Fruit fly (Drosophila melanogaster) S2 (cell line): ENCODE results near the gene tadr.

ENCODE experiments used
- CG8478 ChIP-seq: fragments of >200 bp; optimal IDR thresholded peaks from 2 replicates; lab custom pipeline; 2018
- CTCF ChIP-seq, 2 experiments: fragments of >200 bp; optimal IDR thresholded peaks; 2 replicates each; lab custom pipeline; 2018

Gene tadr

DNA sequence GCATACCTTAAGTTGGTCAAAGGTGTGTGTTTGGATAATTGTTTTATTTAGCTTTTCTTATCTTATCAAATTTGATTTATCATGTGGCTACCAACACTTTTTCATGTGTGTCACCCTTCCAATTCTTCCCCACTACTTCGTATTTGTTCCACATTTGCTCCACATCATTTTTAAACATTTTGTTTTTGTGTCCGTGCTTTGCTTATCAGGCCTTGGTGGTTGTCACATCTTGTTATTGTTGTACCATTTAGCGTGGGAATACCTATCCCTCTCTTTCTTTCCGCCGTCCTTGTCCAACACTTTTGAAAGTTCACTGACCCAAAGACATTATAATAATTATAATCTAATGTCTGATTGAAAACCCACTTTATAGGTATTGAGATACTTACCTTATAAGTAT is 21.6 kb upstream of the tadr start:
- TF ChIP-seq CTCF (optimal IDR thresholded peaks at IDR 0.05; lab: Kevin White, UChicago) = no peak
- no peak for TF ChIP-seq CG8478 (lab: Kevin White, UChicago)

DNA sequence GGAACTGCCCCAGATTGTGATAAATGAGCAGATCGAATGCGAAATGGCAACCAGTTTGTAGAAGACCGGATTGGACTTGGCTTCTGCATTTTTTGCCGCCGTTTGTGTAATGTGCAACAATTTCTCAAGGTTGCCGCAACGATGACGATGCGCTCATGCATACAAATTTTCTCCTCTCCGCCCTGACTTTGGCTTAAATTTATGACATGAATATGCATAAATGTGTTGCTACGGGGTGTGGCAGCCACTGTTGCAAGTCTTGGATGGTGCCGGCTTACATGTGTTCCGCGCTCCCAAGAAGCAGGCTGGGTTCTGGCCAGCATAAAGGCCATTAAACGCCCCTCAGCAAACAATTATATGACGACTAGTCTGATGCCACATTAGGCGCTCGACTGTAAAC is 13.6 kb upstream of the tadr start:
- no peak for TF ChIP-seq CTCF (optimal IDR thresholded peaks at IDR 0.05; lab: Kevin White, UChicago)
- TF ChIP-seq CG8478 (lab: Kevin White, UChicago) = no peak

- TF ChIP-seq CTCF (optimal IDR thresholded peaks at IDR 0.05; lab: Kevin White, UChicago) (no peak), CG8478 (lab: Kevin White, UChicago) (no peak)
Observed at dm6 chr2L:21062611-21063010, 12.6 kb upstream of the tadr start.

- TF ChIP-seq CG8478 (lab: Kevin White, UChicago) = no peak
- TF ChIP-seq CTCF (optimal IDR thresholded peaks at IDR 0.05; lab: Kevin White, UChicago) = no peak
Observed at dm6 chr2L:21065889-21066288, 9.3 kb upstream of the tadr start.

dm6 chr2L:21067137-21067536 is 8.1 kb upstream of the tadr start:
- no peak for TF ChIP-seq CTCF (optimal IDR thresholded peaks at IDR 0.05; lab: Kevin White, UChicago)
- TF ChIP-seq CG8478 (lab: Kevin White, UChicago) = no peak

DNA sequence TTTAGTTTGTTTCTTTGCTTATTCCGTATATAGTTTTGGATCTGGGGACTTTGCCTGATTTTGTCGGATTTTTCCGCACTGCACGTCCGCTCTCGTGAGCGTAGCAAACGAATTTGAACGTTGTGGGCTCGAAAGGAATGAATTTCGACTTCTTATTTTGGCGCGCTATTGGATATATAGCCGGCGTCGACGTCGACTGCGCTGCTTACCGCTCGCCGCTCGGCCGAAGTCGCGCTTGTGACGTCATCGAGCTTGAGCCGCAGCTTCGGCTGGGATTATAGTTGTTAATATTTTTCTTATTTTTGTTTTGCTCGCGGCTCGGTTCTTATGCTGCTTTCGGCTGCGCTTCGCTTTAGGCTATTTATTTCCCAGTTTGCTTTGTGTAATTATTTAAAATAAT is 5.4 kb upstream of the tadr start:
- TF ChIP-seq CTCF (optimal IDR thresholded peaks at IDR 0.05; lab: Kevin White, UChicago) (no peak), CG8478 (lab: Kevin White, UChicago) (no peak)

dm6 chr2L:21070825-21071224 is 4.4 kb upstream of the tadr start:
- no peak for TF ChIP-seq CG8478 (lab: Kevin White, UChicago)
- TF ChIP-seq CTCF (optimal IDR thresholded peaks at IDR 0.05; lab: Kevin White, UChicago) = no peak

DNA sequence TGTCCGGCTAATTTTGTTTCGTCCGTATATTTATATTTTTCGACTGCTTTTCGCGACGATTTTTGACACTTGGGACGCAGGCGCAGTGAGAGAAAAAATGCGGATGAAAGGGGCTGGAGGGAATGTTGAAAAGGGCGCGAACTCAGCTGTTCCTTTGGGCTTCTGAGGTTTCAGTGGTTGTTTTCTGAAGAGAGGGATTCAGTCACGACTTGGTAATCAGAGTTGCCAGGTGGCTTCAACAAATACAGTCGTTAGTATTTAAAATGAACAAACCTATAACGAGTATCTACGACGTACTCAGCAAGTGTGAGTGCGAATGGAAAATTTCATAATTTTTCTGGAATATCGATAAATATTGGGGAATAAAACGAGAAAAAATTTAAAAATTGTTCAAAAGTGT is 3.8 kb upstream of the tadr start, which contains the start of gene CG9265:
CG9265 (minus strand) TSS at position 68 of the 400 bp plus-strand sequence.
- TF ChIP-seq CTCF (optimal IDR thresholded peaks at IDR 0.05; lab: Kevin White, UChicago) (no peak), CG8478 (lab: Kevin White, UChicago) (no peak)

- TF ChIP-seq CG8478 (lab: Kevin White, UChicago) (no peak), CTCF (optimal IDR thresholded peaks at IDR 0.05; lab: Kevin White, UChicago) (no peak)
Observed at dm6 chr2L:21072389-21072788, 2.8 kb upstream of the tadr start.

dm6 chr2L:21073300-21073699 is 1.9 kb upstream of the tadr start:
- TF ChIP-seq CG8478 (lab: Kevin White, UChicago) (no peak), CTCF (optimal IDR thresholded peaks at IDR 0.05; lab: Kevin White, UChicago) (no peak)

- TF ChIP-seq CTCF (optimal IDR thresholded peaks at IDR 0.05; lab: Kevin White, UChicago) (no peak), CG8478 (lab: Kevin White, UChicago) (no peak)
Observed at dm6 chr2L:21073818-21074217, 1.4 kb upstream of the tadr start.

DNA sequence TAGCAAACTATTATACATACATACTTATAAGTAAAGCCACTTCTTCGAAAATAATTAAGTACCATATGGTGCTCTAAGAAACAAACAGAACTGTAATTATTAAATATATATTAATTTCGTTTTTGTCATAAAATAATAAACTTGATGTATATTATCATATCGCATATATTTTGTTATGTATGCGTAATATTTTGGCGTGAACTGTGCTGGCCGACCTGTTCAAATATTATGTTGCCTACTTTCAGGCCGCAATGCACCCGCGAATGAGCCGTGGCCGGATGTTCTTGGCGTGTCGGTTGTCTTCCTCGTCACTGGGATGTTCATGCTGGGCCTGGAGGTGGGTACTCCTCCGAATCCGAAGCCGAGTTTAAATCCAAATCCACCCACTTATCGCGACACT is 2.6 kb downstream of the tadr start:
- TF ChIP-seq CTCF (optimal IDR thresholded peaks at IDR 0.05; lab: Kevin White, UChicago) (no peak), CG8478 (lab: Kevin White, UChicago) (no peak)

DNA sequence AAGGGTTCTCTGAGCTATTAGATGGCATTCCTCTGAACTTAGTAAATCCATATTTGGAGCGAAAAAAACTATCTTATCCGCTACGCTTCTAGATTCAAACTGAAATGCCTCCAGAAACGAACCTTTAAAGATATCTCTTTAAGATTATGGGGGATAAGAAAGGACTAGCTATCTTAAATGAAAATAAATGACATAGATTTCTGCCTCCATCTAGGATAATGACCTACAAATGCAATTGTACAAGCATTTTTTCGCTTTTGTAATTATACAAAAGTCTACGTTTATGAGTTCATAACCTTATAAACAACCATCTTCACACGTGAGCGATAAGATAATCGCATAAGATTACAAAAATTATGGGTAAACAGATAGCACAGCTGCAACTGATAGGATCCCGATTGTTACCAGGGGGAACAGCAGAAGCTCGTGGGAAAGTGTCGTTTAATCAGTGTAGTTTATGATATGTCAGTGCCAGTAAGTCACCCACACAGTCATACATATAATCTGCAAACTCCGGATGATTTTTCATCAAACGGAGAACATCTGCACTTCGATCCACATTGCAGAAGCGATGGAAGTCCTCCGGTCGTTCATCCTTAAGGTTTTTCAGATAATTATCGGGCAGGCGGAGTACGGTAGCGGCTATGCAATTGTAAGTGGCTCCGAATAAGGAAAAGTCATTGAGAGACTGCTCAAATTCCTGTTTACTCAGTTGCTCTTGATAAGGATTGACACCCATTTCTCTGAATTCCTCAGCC is 7.4 kb downstream of the tadr start, which contains the start of gene CG33511:
CG33511 (minus strand) TSS at position 51 of the 758 bp plus-strand sequence.
- TF ChIP-seq CG8478 (lab: Kevin White, UChicago) = no peak
- TF ChIP-seq CTCF (optimal IDR thresholded peaks at IDR 0.05; lab: Kevin White, UChicago) = no peak

dm6 chr2L:21084268-21084667 is 9.1 kb downstream of the tadr start, which contains the start of gene CG33510:
Gene CG33510, minus strand, starts transcription at chr2L:21084326.
- TF ChIP-seq CG8478 (lab: Kevin White, UChicago) = no peak

DNA sequence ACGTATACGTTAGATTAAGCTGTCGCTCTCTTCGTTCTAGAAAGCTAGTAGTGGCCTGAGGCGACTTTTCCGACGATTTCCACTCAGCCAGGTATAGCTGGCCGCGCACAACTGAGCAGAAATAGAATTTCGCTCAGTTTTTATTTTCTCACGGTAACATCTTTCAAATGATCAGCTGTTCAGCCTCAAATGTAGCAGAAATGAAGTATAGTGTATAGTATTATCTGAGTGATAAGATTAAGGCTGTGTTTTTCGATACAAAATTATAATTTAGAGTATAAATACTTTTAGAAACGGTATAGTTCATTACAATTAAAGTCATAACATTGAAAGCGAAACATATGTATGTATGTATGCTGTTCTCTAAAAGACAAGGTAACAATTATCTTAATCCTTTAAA is 11.2 kb downstream of the tadr start, which contains the start of gene CG33509:
CG33509 (minus strand) TSS at position 101 of the 400 bp plus-strand sequence.
- no peak for TF ChIP-seq CTCF (optimal IDR thresholded peaks at IDR 0.05; lab: Kevin White, UChicago)
- no peak for TF ChIP-seq CG8478 (lab: Kevin White, UChicago)

DNA sequence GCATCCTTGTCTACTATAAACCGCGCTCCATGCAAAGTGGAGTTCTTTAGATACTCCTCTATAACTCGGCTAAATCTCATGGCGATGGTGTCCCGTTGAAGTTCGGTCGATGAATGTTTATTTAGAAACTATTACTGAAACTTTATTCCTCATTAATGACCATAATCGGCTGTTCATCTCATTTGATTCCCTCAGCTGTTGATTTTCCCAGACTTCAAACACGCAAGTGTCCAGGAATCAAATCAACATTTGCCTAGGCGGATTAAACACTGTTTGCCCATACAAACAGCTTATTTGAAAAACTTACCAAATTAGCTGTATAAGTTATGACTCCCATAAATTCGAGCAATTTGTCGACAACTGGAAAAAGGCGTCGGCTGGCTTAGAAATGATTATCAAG is 13.4 kb downstream of the tadr start, which contains the start of gene ppk13:
ppk13 (minus strand) TSS at position 101 of the 400 bp plus-strand sequence.
- no peak for TF ChIP-seq CTCF (optimal IDR thresholded peaks at IDR 0.05; lab: Kevin White, UChicago)
- no peak for TF ChIP-seq CG8478 (lab: Kevin White, UChicago)
